Worm (Caenorhabditis elegans): ENCODE results near the gene R05A10.7.

DNA sequence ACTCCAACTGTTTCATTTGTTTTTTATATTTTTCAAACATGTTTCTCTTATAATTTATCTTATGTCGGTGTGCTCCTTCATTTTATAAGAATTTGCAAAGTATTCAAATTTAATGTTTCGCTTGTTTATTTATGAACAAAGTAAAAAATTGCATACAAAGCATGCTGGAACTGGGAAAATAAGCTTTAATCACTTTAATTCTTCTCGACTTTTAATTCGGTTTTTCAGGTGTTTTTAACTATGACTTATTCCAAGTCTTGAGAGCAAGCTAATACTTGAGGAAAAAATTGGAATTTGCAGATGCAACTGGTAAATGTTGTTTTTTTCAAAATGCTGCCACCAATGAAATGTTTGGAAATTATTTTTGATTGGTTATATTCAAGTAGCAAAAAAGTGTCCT, 30.9 kb downstream of the R05A10.7 start, which contains the start of gene srz-59:
- TF ChIP-seq nhr-76 (tag; optimal IDR thresholded peaks at IDR 0.05) = no peak
- TF ChIP-seq egl-27 (tag; optimal IDR thresholded peaks at IDR 0.05) = no peak
- TF ChIP-seq nhr-25 (tag; optimal IDR thresholded peaks at IDR 0.05) = no peak
- TF ChIP-seq nhr-23 (tag; optimal IDR thresholded peaks at IDR 0.05) = no peak
- no peak for TF ChIP-seq nfya-1 (tag; optimal IDR thresholded peaks at IDR 0.05; ENCODE audit: insufficient read depth)
- no peak for TF ChIP-seq sea-2 (GFP tag; optimal IDR thresholded peaks at IDR 0.05)
- TF ChIP-seq lin-39 (tag; optimal IDR thresholded peaks at IDR 0.05) = no peak
- TF ChIP-seq nhr-12 (tag; optimal IDR thresholded peaks at IDR 0.05) = no peak
- no peak for TF ChIP-seq ztf-11 (tag; optimal IDR thresholded peaks at IDR 0.05)
- TF ChIP-seq mdl-1 (tag; optimal IDR thresholded peaks at IDR 0.05) = no peak
- no peak for TF ChIP-seq pqm-1 (tag; optimal IDR thresholded peaks at IDR 0.05)

Data from whole organism, L3 larva.